Worm (Caenorhabditis elegans) whole organism, L4 larva: ENCODE data around the gene T19C4.24.

Experiments used
- hlh-11 ChIP-seq: fragments of 200-800 bp; sonication (Bioruptor generic); optimal IDR thresholded peaks from 2 replicates; lab custom pipeline; 2018; ENCODE audit warnings: mild to moderate bottlenecking, missing genetic modification characterization, missing compliant biosample characterization
- lin-1 ChIP-seq: fragments of 200-800 bp; sonication (Bioruptor generic); IDR thresholded peaks from 2 replicates; pipeline ENCODE4 v1.3.6; 2022; ENCODE audit warnings: missing genetic modification reagents, missing genetic modification characterization, missing compliant biosample characterization
- lin-13 ChIP-seq: fragments of 150-350 bp; optimal IDR thresholded peaks from 2 replicates; lab custom pipeline; 2014; ENCODE audit warnings: missing biosample characterization, missing genetic modification reagents, missing genetic modification characterization
- mxl-2 ChIP-seq: fragments of 200-800 bp; sonication (Bioruptor generic); conservative IDR thresholded peaks from 2 replicates; pipeline ENCODE4 v1.3.6; 2022; ENCODE audit warnings: missing genetic modification reagents, missing genetic modification characterization, missing compliant biosample characterization
- nhr-237 ChIP-seq: sonication (generic microtip); optimal IDR thresholded peaks from 2 replicates; lab custom pipeline; 2017; ENCODE audit warnings: missing biosample characterization, missing genetic modification characterization
- php-3 ChIP-seq: fragments of 200-800 bp; sonication (Bioruptor generic); IDR thresholded peaks from 2 replicates; pipeline ENCODE4 v1.3.6; 2022; ENCODE audit warnings: missing genetic modification reagents, missing genetic modification characterization, missing compliant biosample characterization

DNA sequence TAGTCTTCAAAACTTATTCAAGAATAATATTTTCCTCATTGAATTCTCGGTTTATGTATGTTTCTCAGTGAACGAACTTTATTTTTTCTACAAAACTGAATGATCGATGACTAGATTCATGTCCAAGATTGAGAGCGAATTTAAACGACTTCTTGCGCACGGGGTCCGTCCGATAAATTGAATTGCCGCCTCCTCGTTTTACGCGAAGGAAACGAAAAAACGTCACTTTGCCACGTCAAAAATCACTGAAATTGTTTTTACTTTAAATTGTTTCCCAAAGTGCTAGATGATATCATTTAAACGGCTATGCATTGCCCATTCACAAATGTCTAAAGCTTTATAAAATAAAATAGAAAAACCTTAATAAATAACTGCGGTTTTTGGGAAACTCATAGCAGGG, 20.9 kb upstream of the T19C4.24 start:
- TF ChIP-seq mxl-2 (GFP tag; lab: Robert Waterston, UW): no peak
- TF ChIP-seq lin-13 (GFP tag; lab: Kevin White, UChicago): no peak
- TF ChIP-seq nhr-237 (tag; lab: Kevin White, UChicago): no peak
- no peak for TF ChIP-seq lin-1 (GFP tag; lab: Robert Waterston, UW)
- TF ChIP-seq hlh-11 (tag; lab: Kevin White, UChicago): no peak
- TF ChIP-seq php-3 (GFP tag; lab: Robert Waterston, UW): no peak
